Fruit fly (Drosophila melanogaster): ENCODE results near the gene CG15317.

The CG15317 gene

dm6 chrX:9600083-9600817 is 43.9 kb upstream of the CG15317 start (continued):
- TF ChIP-seq caup (GFP tag; optimal IDR thresholded peaks at IDR 0.05; ENCODE audit: severe bottlenecking) (peak; percentile 76), CG13624 (GFP tag; optimal IDR thresholded peaks at IDR 0.05) (peak; percentile 93), Ptx1 (GFP tag; IDR thresholded peaks at IDR 0.05) (peak; percentile 74), knrl (GFP tag; IDR thresholded peaks at IDR 0.05; ENCODE audit: partially characterized antibody) (no peak), CG10654 (GFP tag; optimal IDR thresholded peaks at IDR 0.05) (peak; percentile 62), Atf6 (GFP tag; IDR thresholded peaks at IDR 0.05) (peak; percentile 78), CG7372 (GFP tag; IDR thresholded peaks at IDR 0.05) (peak; percentile 46), BEAF-32 (GFP tag; optimal IDR thresholded peaks at IDR 0.05) (no peak), Ada2b (GFP tag; IDR thresholded peaks at IDR 0.05) (peak; percentile 62; the same call in 1 of the 2 replicates), CG12659 (GFP tag; optimal IDR thresholded peaks at IDR 0.05) (peak; percentile 82), TFAM (GFP tag; optimal IDR thresholded peaks at IDR 0.05) (no peak), gt (GFP tag; IDR thresholded peaks at IDR 0.05) (no peak), bowl (GFP tag; IDR thresholded peaks at IDR 0.05) (0 out of 2 replicates have a peak, but pooled peaks have one; percentile 7), pzg (GFP tag; optimal IDR thresholded peaks at IDR 0.05) (no peak), CG12769 (tag; optimal IDR thresholded peaks at IDR 0.05) (peak; percentile 67), lbe (GFP tag; optimal IDR thresholded peaks at IDR 0.05) (no peak), Rx (GFP tag; IDR thresholded peaks at IDR 0.05) (peak; percentile 51), CG10565 (GFP tag; optimal IDR thresholded peaks at IDR 0.05) (peak; percentile 25), org-1 (GFP tag; optimal IDR thresholded peaks at IDR 0.05) (peak; percentile 78), CG32772 (GFP tag; IDR thresholded peaks at IDR 0.05) (peak; percentile 83), Sry-β (GFP tag; optimal IDR thresholded peaks at IDR 0.05) (no peak), CkIIα-i1 (GFP tag; IDR thresholded peaks at IDR 0.05) (no peak), CrebB (tag; optimal IDR thresholded peaks at IDR 0.05) (peak; percentile 45), ERR (GFP tag; optimal IDR thresholded peaks at IDR 0.05) (no peak), CG13424 (tag; optimal IDR thresholded peaks at IDR 0.05) (peak; percentile 82), CG4617 (GFP tag; optimal IDR thresholded peaks at IDR 0.05; ENCODE audit: borderline replicate concordance) (no peak), CG33557 (GFP tag; optimal IDR thresholded peaks at IDR 0.05) (no peak), Fer2 (tag; optimal IDR thresholded peaks at IDR 0.05) (peak; percentile 26), Xrp1 (GFP tag; IDR thresholded peaks at IDR 0.05) (peak; percentile 76), CG7987 (GFP tag; optimal IDR thresholded peaks at IDR 0.05) (no peak), bsh (GFP tag; optimal IDR thresholded peaks at IDR 0.05) (peak; percentile 35 to 72), PHDP (tag; optimal IDR thresholded peaks at IDR 0.05) (peak; percentile 75), slp2 (GFP tag; optimal IDR thresholded peaks at IDR 0.05) (peak; percentile 74), CG6254 (GFP tag; optimal IDR thresholded peaks at IDR 0.05) (peak; percentile 13), CG9727 (GFP tag; optimal IDR thresholded peaks at IDR 0.05) (peak; percentile 83), chinmo (GFP tag; IDR thresholded peaks at IDR 0.05; ENCODE audit: partially characterized antibody) (no peak; the same call in 3 of the 4 replicates), nom (GFP tag; optimal IDR thresholded peaks at IDR 0.05) (peak; percentile 47), vvl (GFP tag; IDR thresholded peaks at IDR 0.05) (peak; percentile 77), crc (GFP tag; optimal IDR thresholded peaks at IDR 0.05) (peak; percentile 40), hth (optimal IDR thresholded peaks at IDR 0.05) (no peak), ems (GFP tag; optimal IDR thresholded peaks at IDR 0.05) (peak; percentile 74), Deaf1 (tag; optimal IDR thresholded peaks at IDR 0.05) (peak; percentile 37), br (optimal IDR thresholded peaks at IDR 0.05) (no peak), CG16863 (GFP tag; optimal IDR thresholded peaks at IDR 0.05) (peak; percentile 70), vfl (GFP tag; optimal IDR thresholded peaks at IDR 0.05) (peak; percentile 58), Bgb (GFP tag; IDR thresholded peaks at IDR 0.05; ENCODE audit: partially characterized antibody) (no peak), Lpt (GFP tag; optimal IDR thresholded peaks at IDR 0.05) (no peak), gem (tag; optimal IDR thresholded peaks at IDR 0.05) (peak; percentile 85), CG14710 (tag; optimal IDR thresholded peaks at IDR 0.05) (peak; percentile 56)

Data from whole organism, embryonic.